Worm (Caenorhabditis elegans) whole organism, early embryonic: ENCODE results near the gene F20D12.7.

Experiments
- B0310.2 ChIP-seq: sonication (generic microtip); optimal IDR thresholded peaks from 2 replicates; lab custom pipeline; 2016; ENCODE audit warnings: mild to moderate bottlenecking, missing genetic modification characterization, missing compliant biosample characterization
- F13C5.2 ChIP-seq: sonication (generic microtip); optimal IDR thresholded peaks from 2 replicates; lab custom pipeline; 2017; ENCODE audit warnings: mild to moderate bottlenecking, missing genetic modification characterization, inconsistent platforms, missing compliant biosample characterization
- aly-1 ChIP-seq: sonication (generic microtip); optimal IDR thresholded peaks from 2 replicates; lab custom pipeline; 2016; ENCODE audit warnings: missing genetic modification characterization, missing compliant biosample characterization
- ama-1 ChIP-seq: fragments of 150-350 bp; optimal IDR thresholded peaks from 2 replicates; lab custom pipeline; 2014
- ceh-13 ChIP-seq: fragments of 200-800 bp; sonication (Bioruptor generic); optimal IDR thresholded peaks from 2 replicates; lab custom pipeline; 2018; ENCODE audit warnings: mild to moderate bottlenecking, missing genetic modification characterization, missing compliant biosample characterization
- ceh-36 ChIP-seq: sonication (generic microtip); optimal IDR thresholded peaks from 2 replicates; lab custom pipeline; 2016; ENCODE audit warnings: missing genetic modification characterization, inconsistent platforms, missing compliant biosample characterization
- ets-7 ChIP-seq: sonication (generic microtip); optimal IDR thresholded peaks from 2 replicates; lab custom pipeline; 2016; ENCODE audit warnings: missing genotype, missing genetic modification characterization, missing compliant biosample characterization
- flt-1 ChIP-seq: fragments of 200-800 bp; sonication (Bioruptor generic); IDR thresholded peaks from 2 replicates; pipeline ENCODE4 v1.3.6; 2022; ENCODE audit warnings: missing genetic modification characterization, missing compliant biosample characterization
- hmbx-1 ChIP-seq: sonication (generic microtip); optimal IDR thresholded peaks from 2 replicates; lab custom pipeline; 2016; ENCODE audit warnings: mild to moderate bottlenecking, missing genetic modification characterization, missing compliant biosample characterization
- hmg-4 ChIP-seq: fragments of 200-800 bp; sonication (Bioruptor generic); optimal IDR thresholded peaks from 2 replicates; lab custom pipeline; 2018; ENCODE audit warnings: mild to moderate bottlenecking, missing genetic modification characterization, missing compliant biosample characterization
- hnd-1 ChIP-seq: sonication (generic microtip); optimal IDR thresholded peaks from 2 replicates; lab custom pipeline; 2016; ENCODE audit warnings: missing genetic modification characterization, missing compliant biosample characterization
- pes-1 ChIP-seq: fragments of 200-800 bp; sonication (Bioruptor generic); IDR thresholded peaks from 2 replicates; pipeline ENCODE4 v1.3.6; 2022; ENCODE audit warnings: missing genetic modification reagents, missing genetic modification characterization, missing compliant biosample characterization
- scrt-1 ChIP-seq: fragments of 200-800 bp; sonication (Bioruptor generic); IDR thresholded peaks from 2 replicates; pipeline ENCODE4 v1.3.6; 2022; ENCODE audit warnings: missing genetic modification characterization, missing compliant biosample characterization
- sea-1 ChIP-seq: fragments of 200-800 bp; sonication (Bioruptor generic); conservative IDR thresholded peaks from 2 replicates; pipeline ENCODE4 v1.3.6; 2022; ENCODE audit warnings: missing genetic modification characterization, missing compliant biosample characterization
- tbx-11 ChIP-seq: fragments of 200-800 bp; sonication (Bioruptor generic); IDR thresholded peaks from 2 replicates; pipeline ENCODE4 v1.3.6; 2022; ENCODE audit warnings: missing genetic modification characterization, missing compliant biosample characterization
- tbx-37 ChIP-seq: fragments of 200-800 bp; sonication (Bioruptor generic); conservative IDR thresholded peaks from 2 replicates; pipeline ENCODE4 v1.3.6; 2022; ENCODE audit warnings: missing genetic modification reagents, missing genetic modification characterization, missing compliant biosample characterization
- tra-4 ChIP-seq: sonication (generic microtip); optimal IDR thresholded peaks from 2 replicates; lab custom pipeline; 2017; ENCODE audit warnings: missing genetic modification characterization, missing compliant biosample characterization

F20D12.7 gene

DNA sequence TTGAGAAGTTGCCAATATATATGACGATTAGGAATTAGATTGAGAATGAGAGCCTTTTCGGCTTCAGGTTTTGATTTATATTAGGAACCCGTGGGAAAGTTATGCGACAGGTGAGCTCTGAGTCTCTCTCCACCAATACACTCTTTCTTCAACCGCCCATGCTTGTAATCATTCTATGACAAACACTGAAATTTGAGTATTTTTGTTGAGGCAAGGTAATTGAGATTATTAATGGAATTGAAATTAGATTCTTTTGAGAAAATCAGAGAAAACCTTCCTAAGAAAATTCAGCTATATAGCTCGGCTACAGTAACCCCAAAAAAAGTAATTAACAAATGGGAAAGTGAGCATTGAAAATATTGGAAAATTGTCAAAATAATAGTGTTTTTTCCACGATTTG is 17.1 kb upstream of the F20D12.7 start, which contains the start of gene ceh-19:
TSS of gene ceh-19 (minus strand) at position 101 of the 400 bp plus-strand sequence.
- TF ChIP-seq ceh-36 (tag; lab: Kevin White, UChicago): no peak
- TF ChIP-seq hmbx-1 (tag; lab: Kevin White, UChicago): no peak
- TF ChIP-seq B0310.2 (tag; lab: Kevin White, UChicago): no peak
- TF ChIP-seq ceh-13: no peak
- no peak for TF ChIP-seq hmg-4 (GFP tag; lab: Kevin White, UChicago)
- TF ChIP-seq sea-1 (GFP tag; lab: Robert Waterston, UW): no peak
- TF ChIP-seq F13C5.2 (tag; lab: Kevin White, UChicago): no peak
- TF ChIP-seq aly-1: no peak
- TF ChIP-seq hnd-1 (tag; lab: Kevin White, UChicago): no peak
- TF ChIP-seq tbx-37 (GFP tag; lab: Robert Waterston, UW): no peak
- TF ChIP-seq pes-1 (GFP tag; lab: Robert Waterston, UW): no peak

DNA sequence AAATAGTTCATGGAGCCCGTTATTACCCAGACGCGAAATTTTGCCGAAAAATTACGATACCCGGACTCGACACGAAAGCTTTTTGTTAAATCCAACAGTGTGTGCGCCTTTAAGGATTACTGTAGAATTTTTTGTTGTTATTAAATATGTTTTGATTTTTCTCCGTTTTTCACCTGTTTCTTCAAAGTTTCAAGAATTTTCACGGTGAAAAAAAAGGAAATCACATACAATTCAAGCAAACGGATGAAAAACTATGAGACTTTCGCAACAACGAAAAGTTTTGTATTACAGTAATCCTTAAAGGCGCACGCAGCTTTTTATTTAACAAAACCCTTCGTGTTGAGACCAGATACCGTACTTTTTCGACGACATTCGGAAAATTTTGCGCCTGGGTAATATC is 15.3 kb upstream of the F20D12.7 start:
- TF ChIP-seq aly-1 (no peak), hnd-1 (tag; lab: Kevin White, UChicago) (no peak), tra-4 (tag; lab: Kevin White, UChicago) (no peak), B0310.2 (tag; lab: Kevin White, UChicago) (no peak), F13C5.2 (tag; lab: Kevin White, UChicago) (no peak), tbx-37 (GFP tag; lab: Robert Waterston, UW) (no peak), pes-1 (GFP tag; lab: Robert Waterston, UW) (no peak), hmg-4 (GFP tag; lab: Kevin White, UChicago) (no peak), ets-7 (tag; lab: Kevin White, UChicago) (no peak), scrt-1 (GFP tag; lab: Robert Waterston, UW) (no peak)

DNA sequence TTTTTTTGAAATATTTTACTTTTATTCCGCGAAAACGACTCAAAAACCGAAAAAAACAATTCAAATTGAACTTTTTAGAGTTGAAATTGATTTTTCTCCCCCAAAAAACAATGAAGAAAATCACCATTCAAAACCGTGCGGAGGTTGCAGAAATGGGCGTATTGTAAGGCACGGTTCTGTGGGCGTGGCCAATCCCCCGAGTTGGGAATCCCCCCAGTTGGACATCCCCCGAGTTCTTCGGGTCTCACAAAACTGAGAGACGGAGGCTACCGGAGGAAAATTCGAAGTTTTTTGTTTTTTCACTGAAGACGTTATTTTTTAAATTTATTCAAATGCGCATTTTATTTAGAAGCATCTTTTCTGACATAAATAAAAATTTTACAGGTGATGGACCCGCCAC is 9.6 kb upstream of the F20D12.7 start, which contains the start of gene mcm-3AP:
TSS of gene mcm-3AP (plus strand) at position 383 of the 400 bp plus-strand sequence.
- peak; percentile 79 for TF ChIP-seq pes-1 (GFP tag; lab: Robert Waterston, UW)
- TF ChIP-seq scrt-1 (GFP tag; lab: Robert Waterston, UW): 0 out of 2 replicates have a peak, but pooled peaks have one; percentile 37
- TF ChIP-seq sea-1 (GFP tag; lab: Robert Waterston, UW): peak; percentile 78
- peak; percentile 72 for TF ChIP-seq tbx-37 (GFP tag; lab: Robert Waterston, UW)

DNA sequence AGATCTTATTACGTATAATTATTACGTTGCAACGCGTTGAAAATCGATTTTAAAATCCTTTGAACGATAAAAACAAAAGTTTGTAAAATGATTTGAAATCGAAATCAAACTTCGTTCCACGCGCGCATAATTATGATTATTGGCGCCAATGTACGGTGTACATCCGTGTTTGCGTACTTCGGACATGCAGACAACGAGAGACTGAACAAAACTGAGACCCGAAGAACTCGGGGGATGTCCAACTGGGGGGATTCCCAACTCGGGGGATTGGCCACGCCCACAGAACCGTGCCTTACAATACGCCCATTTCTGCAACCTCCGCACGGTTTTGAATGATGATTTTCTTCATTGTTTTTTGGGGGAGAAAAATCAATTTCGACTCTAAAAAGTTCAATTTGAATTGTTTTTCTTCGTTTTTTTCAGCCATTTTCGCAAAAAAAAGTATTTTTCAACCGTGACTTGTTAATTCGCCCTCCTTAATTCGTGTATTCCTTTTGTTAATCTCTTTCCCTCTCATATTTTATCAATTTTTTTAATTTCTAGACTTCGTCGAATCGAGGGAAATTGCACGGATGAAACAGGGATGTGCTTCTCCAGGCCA is 8.3 kb upstream of the F20D12.7 start, which contains the start of gene F20D12.12:
TSS of gene F20D12.12 (plus strand) at position 542 of the 601 bp plus-strand sequence.
- TF ChIP-seq sea-1 (GFP tag; lab: Robert Waterston, UW) (0 out of 2 replicates have a peak, but pooled peaks have one; percentile 37), tbx-37 (GFP tag; lab: Robert Waterston, UW) (peak; percentile 54; the same call in 1 of the 2 replicates), F13C5.2 (tag; lab: Kevin White, UChicago) (peak; percentile 44), pes-1 (GFP tag; lab: Robert Waterston, UW) (peak; percentile 77), scrt-1 (GFP tag; lab: Robert Waterston, UW) (0 out of 2 replicates have a peak, but pooled peaks have one; percentile 57), tbx-11 (GFP tag; lab: Robert Waterston, UW) (peak; percentile 50; the same call in 1 of the 2 replicates), flt-1 (GFP tag; lab: Robert Waterston, UW) (peak; percentile 30; the same call in 1 of the 2 replicates), hmg-4 (GFP tag; lab: Kevin White, UChicago) (peak; percentile 40)

DNA sequence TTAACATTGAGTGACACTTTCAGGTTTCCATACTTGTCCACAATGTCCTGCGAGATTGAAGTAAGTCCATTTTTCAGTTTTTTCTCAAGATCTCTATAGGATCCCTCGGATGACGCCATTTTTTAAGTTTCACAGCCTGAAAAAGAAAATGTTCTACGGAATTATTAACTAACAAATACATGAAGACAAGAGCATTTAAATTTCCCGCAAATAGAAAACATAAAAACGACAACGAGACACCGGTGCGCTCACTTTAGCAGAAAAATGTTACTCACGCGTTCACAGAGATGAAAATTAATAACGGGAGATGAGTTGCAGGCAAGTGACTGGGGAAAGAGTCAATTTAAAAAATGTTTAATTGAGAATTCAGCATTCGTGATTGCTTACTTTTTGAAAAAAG is 7.7 kb upstream of the F20D12.7 start, which contains the start of gene czw-1:
TSS of gene czw-1 (minus strand) at position 369 of the 400 bp plus-strand sequence.
- TF ChIP-seq hmg-4 (GFP tag; lab: Kevin White, UChicago) (no peak), tbx-37 (GFP tag; lab: Robert Waterston, UW) (no peak), F13C5.2 (tag; lab: Kevin White, UChicago) (no peak), sea-1 (GFP tag; lab: Robert Waterston, UW) (no peak), ceh-13 (no peak), ceh-36 (tag; lab: Kevin White, UChicago) (no peak), tra-4 (tag; lab: Kevin White, UChicago) (no peak), hnd-1 (tag; lab: Kevin White, UChicago) (no peak), ama-1 (no peak), flt-1 (GFP tag; lab: Robert Waterston, UW) (no peak), ets-7 (tag; lab: Kevin White, UChicago) (no peak), scrt-1 (GFP tag; lab: Robert Waterston, UW) (no peak), tbx-11 (GFP tag; lab: Robert Waterston, UW) (no peak), hmbx-1 (tag; lab: Kevin White, UChicago) (no peak), pes-1 (GFP tag; lab: Robert Waterston, UW) (no peak), B0310.2 (tag; lab: Kevin White, UChicago) (no peak), aly-1 (no peak)

DNA sequence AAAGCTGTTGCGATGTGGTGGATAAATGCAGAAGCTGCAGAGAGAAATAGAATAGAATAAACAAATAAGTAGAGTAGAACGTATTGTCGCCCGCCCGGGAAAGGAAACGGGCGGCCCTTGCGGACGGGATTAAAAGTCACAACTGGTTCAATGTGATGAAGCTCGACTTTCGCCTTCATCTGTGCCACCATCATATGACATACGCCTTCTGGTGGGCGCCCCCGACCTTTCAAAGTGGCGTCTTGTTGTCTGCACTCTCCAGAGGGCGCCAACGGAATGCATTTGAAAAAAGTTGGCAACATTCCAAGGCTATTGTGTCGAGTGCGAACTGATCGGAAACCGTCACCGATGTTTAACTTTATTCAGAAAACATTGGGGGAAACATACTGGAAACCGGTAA is 4.5 kb upstream of the F20D12.7 start:
- TF ChIP-seq tbx-11 (GFP tag; lab: Robert Waterston, UW) (no peak), B0310.2 (tag; lab: Kevin White, UChicago) (no peak), ceh-36 (tag; lab: Kevin White, UChicago) (no peak), flt-1 (GFP tag; lab: Robert Waterston, UW) (no peak), ceh-13 (no peak), tbx-37 (GFP tag; lab: Robert Waterston, UW) (no peak), ama-1 (no peak), hmg-4 (GFP tag; lab: Kevin White, UChicago) (no peak), tra-4 (tag; lab: Kevin White, UChicago) (no peak), sea-1 (GFP tag; lab: Robert Waterston, UW) (no peak), F13C5.2 (tag; lab: Kevin White, UChicago) (no peak), aly-1 (no peak)

DNA sequence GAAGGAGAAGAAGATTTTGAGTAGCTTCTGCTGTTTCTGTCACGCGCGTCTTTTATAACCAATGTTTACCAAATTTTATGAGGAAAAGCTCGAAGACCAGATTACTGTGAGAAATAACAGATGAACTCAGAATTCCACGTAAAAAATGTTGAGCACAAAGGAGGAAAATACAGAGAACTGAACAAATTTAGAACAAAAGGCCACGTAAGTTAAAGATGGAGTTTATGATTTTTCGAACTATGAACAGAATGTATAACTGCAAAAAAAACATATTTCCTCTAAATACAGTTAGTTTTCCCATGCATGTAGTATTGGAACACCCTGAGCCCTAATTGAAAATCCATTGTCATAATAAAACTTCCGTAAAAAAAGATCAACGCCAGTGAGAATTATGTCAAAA is 2.2 kb upstream of the F20D12.7 start, which contains the start of gene exc-9:
TSS of gene exc-9 (minus strand) at position 101 of the 400 bp plus-strand sequence.
- TF ChIP-seq tbx-11 (GFP tag; lab: Robert Waterston, UW) (no peak), flt-1 (GFP tag; lab: Robert Waterston, UW) (no peak), hmg-4 (GFP tag; lab: Kevin White, UChicago) (no peak), F13C5.2 (tag; lab: Kevin White, UChicago) (no peak), tbx-37 (GFP tag; lab: Robert Waterston, UW) (no peak), ets-7 (tag; lab: Kevin White, UChicago) (no peak), scrt-1 (GFP tag; lab: Robert Waterston, UW) (no peak), tra-4 (tag; lab: Kevin White, UChicago) (no peak), ama-1 (no peak), aly-1 (no peak), B0310.2 (tag; lab: Kevin White, UChicago) (no peak), ceh-13 (no peak), hmbx-1 (tag; lab: Kevin White, UChicago) (no peak), hnd-1 (tag; lab: Kevin White, UChicago) (no peak), ceh-36 (tag; lab: Kevin White, UChicago) (no peak), sea-1 (GFP tag; lab: Robert Waterston, UW) (no peak), pes-1 (GFP tag; lab: Robert Waterston, UW) (no peak)
